Worm (Caenorhabditis elegans): ENCODE results near the gene C12D12.3.
A peak's percentile ranks its signal among the peaks of the same experiment; 100 is the strongest.

The C12D12.3 gene

ce11 chrX:3465785-3466184 is 23.3 kb upstream of the C12D12.3 start, which contains the start of the genes ZK377.15 and sax-3:
Gene ZK377.15 (minus strand): TSS chrX:3465885.
Gene sax-3 (minus strand): TSS chrX:3465927.
- no peak for TF ChIP-seq ceh-19 (GFP tag; optimal IDR thresholded peaks at IDR 0.05)
- TF ChIP-seq C38D4.7 (GFP tag; optimal IDR thresholded peaks at IDR 0.05): no peak
- no peak for TF ChIP-seq ceh-31 (tag; optimal IDR thresholded peaks at IDR 0.05)
- TF ChIP-seq ttx-3 (tag; optimal IDR thresholded peaks at IDR 0.05): no peak
- TF ChIP-seq sox-4 (tag; optimal IDR thresholded peaks at IDR 0.05): no peak
- no peak for TF ChIP-seq ahr-1 (tag; optimal IDR thresholded peaks at IDR 0.05)
- TF ChIP-seq ets-4 (tag; optimal IDR thresholded peaks at IDR 0.05): no peak
- no peak for TF ChIP-seq hlh-15 (tag; optimal IDR thresholded peaks at IDR 0.05)
- TF ChIP-seq ceh-2 (tag; optimal IDR thresholded peaks at IDR 0.05): no peak
- no peak for TF ChIP-seq K02D7.2 (tag; optimal IDR thresholded peaks at IDR 0.05)
- TF ChIP-seq pros-1 (tag; optimal IDR thresholded peaks at IDR 0.05): no peak
- no peak for TF ChIP-seq ama-1 (optimal IDR thresholded peaks at IDR 0.05)
- no peak for TF ChIP-seq C08G9.2 (tag; optimal IDR thresholded peaks at IDR 0.05)
- no peak for TF ChIP-seq ref-2 (tag; optimal IDR thresholded peaks at IDR 0.05)
- TF ChIP-seq pha-4 (tag; optimal IDR thresholded peaks at IDR 0.05): no peak
- TF ChIP-seq ceh-24 (tag; optimal IDR thresholded peaks at IDR 0.05): no peak
- no peak for TF ChIP-seq zip-5 (tag; optimal IDR thresholded peaks at IDR 0.05)
- TF ChIP-seq che-1 (tag; optimal IDR thresholded peaks at IDR 0.05): no peak

- TF ChIP-seq pat-9 (tag; optimal IDR thresholded peaks at IDR 0.05) (no peak), C38D4.7 (GFP tag; optimal IDR thresholded peaks at IDR 0.05) (no peak), nfya-1 (tag; optimal IDR thresholded peaks at IDR 0.05) (no peak), unc-42 (tag; optimal IDR thresholded peaks at IDR 0.05) (peak; percentile 56), sdc-2 (tag; optimal IDR thresholded peaks at IDR 0.05) (peak; percentile 42), tbx-2 (tag; optimal IDR thresholded peaks at IDR 0.05) (peak; percentile 9), npax-4 (tag; optimal IDR thresholded peaks at IDR 0.05) (no peak), T23F11.4 (GFP tag; optimal IDR thresholded peaks at IDR 0.05) (no peak), ceh-30 (tag; optimal IDR thresholded peaks at IDR 0.05) (no peak), tbx-7 (tag; optimal IDR thresholded peaks at IDR 0.05) (no peak), ceh-31 (tag; optimal IDR thresholded peaks at IDR 0.05) (peak; percentile 26), K09A11.1 (tag; optimal IDR thresholded peaks at IDR 0.05; ENCODE audit: insufficient read depth) (no peak), elt-2 (tag; optimal IDR thresholded peaks at IDR 0.05) (peak; percentile 61), ceh-48 (tag; optimal IDR thresholded peaks at IDR 0.05) (peak; percentile 36), ama-1 (optimal IDR thresholded peaks at IDR 0.05) (no peak), elt-4 (tag; optimal IDR thresholded peaks at IDR 0.05) (no peak), dve-1 (tag; optimal IDR thresholded peaks at IDR 0.05) (no peak), lim-6 (tag; optimal IDR thresholded peaks at IDR 0.05) (no peak), hlh-30 (tag; optimal IDR thresholded peaks at IDR 0.05; ENCODE audit: insufficient read depth) (no peak), pag-3 (tag; optimal IDR thresholded peaks at IDR 0.05; ENCODE audit: borderline replicate concordance) (no peak), K02D7.2 (tag; optimal IDR thresholded peaks at IDR 0.05) (no peak), pha-2 (tag; optimal IDR thresholded peaks at IDR 0.05) (no peak), ceh-9 (tag; optimal IDR thresholded peaks at IDR 0.05) (no peak), nhr-11 (tag; optimal IDR thresholded peaks at IDR 0.05) (no peak), ceh-24 (tag; optimal IDR thresholded peaks at IDR 0.05) (no peak), ceh-6 (GFP tag; optimal IDR thresholded peaks at IDR 0.05) (no peak), mec-3 (tag; optimal IDR thresholded peaks at IDR 0.05; ENCODE audit: borderline replicate concordance) (no peak)
Observed at ce11 chrX:3467004-3467761, 21.9 kb upstream of the C12D12.3 start.
